Fruit fly (Drosophila melanogaster): ENCODE measurements around the gene CG33128.
A peak's percentile ranks its signal among the peaks of the same experiment; 100 is the strongest.

CG33128 gene

dm6 chr2L:1470009-1470408 lies 23.9 kb upstream of the CG33128 start (continued):
- TF ChIP-seq gro (GFP tag; optimal IDR thresholded peaks at IDR 0.05): no peak
- no peak for TF ChIP-seq zf30C (GFP tag; optimal IDR thresholded peaks at IDR 0.05)
- no peak; the same call in 1 of the 2 replicates for TF ChIP-seq ssp (GFP tag; IDR thresholded peaks at IDR 0.05)
- TF ChIP-seq CG8290 (GFP tag; optimal IDR thresholded peaks at IDR 0.05): no peak
- TF ChIP-seq CG8290 (tag; optimal IDR thresholded peaks at IDR 0.05): no peak
- peak; percentile 31 for TF ChIP-seq phol (tag; optimal IDR thresholded peaks at IDR 0.05)
- TF ChIP-seq nau (GFP tag; optimal IDR thresholded peaks at IDR 0.05): no peak
- TF ChIP-seq CG13296 (GFP tag; optimal IDR thresholded peaks at IDR 0.05): no peak
- TF ChIP-seq Trl (optimal IDR thresholded peaks at IDR 0.05): no peak
- TF ChIP-seq Trl (GFP tag; optimal IDR thresholded peaks at IDR 0.05): no peak
- TF ChIP-seq pho (GFP tag; optimal IDR thresholded peaks at IDR 0.05): no peak
- no peak for TF ChIP-seq CG10543 (GFP tag; optimal IDR thresholded peaks at IDR 0.05)
- TF ChIP-seq Hsf (GFP tag; optimal IDR thresholded peaks at IDR 0.05): no peak
- no peak for TF ChIP-seq Six4 (GFP tag; optimal IDR thresholded peaks at IDR 0.05)
- TF ChIP-seq CG3995 (GFP tag; optimal IDR thresholded peaks at IDR 0.05): no peak
- TF ChIP-seq Fer2 (tag; optimal IDR thresholded peaks at IDR 0.05): no peak
- TF ChIP-seq CG17612 (GFP tag; IDR thresholded peaks at IDR 0.05): no peak
- no peak for TF ChIP-seq CG12236 (GFP tag; optimal IDR thresholded peaks at IDR 0.05)
- TF ChIP-seq onecut (GFP tag; IDR thresholded peaks at IDR 0.05): 0 out of 2 replicates have a peak, but pooled peaks have one; percentile 5
- TF ChIP-seq Vsx1 (GFP tag; optimal IDR thresholded peaks at IDR 0.05): peak; percentile 16
- TF ChIP-seq al (GFP tag; IDR thresholded peaks at IDR 0.05): no peak
- TF ChIP-seq oc (tag; optimal IDR thresholded peaks at IDR 0.05): no peak
- TF ChIP-seq klu (GFP tag; IDR thresholded peaks at IDR 0.05): no peak
- TF ChIP-seq CG4854 (GFP tag; optimal IDR thresholded peaks at IDR 0.05): no peak
- TF ChIP-seq nmo (GFP tag; optimal IDR thresholded peaks at IDR 0.05): peak; percentile 20
- no peak for TF ChIP-seq Nf-YC (tag; optimal IDR thresholded peaks at IDR 0.05)
- TF ChIP-seq lmd (GFP tag; IDR thresholded peaks at IDR 0.05): no peak
- no peak for TF ChIP-seq HmgD (GFP tag; optimal IDR thresholded peaks at IDR 0.05)
- no peak for TF ChIP-seq jigr1 (GFP tag; IDR thresholded peaks at IDR 0.05)
- no peak for TF ChIP-seq prd (optimal IDR thresholded peaks at IDR 0.05)
- peak; percentile 42; the same call in 2 of the 3 replicates for TF ChIP-seq prd (GFP tag; IDR thresholded peaks at IDR 0.05)
- TF ChIP-seq Hr78 (GFP tag; optimal IDR thresholded peaks at IDR 0.05): no peak
- TF ChIP-seq CG3726 (GFP tag; IDR thresholded peaks at IDR 0.05): no peak
- no peak for TF ChIP-seq Dfd (GFP tag; optimal IDR thresholded peaks at IDR 0.05)
- no peak for TF ChIP-seq Doc3 (GFP tag; IDR thresholded peaks at IDR 0.05; ENCODE audit: partially characterized antibody)
- TF ChIP-seq CG9609 (GFP tag; optimal IDR thresholded peaks at IDR 0.05): no peak
- 0 out of 2 replicates have a peak, but pooled peaks have one; percentile 20 for TF ChIP-seq CG4404 (GFP tag; IDR thresholded peaks at IDR 0.05)
- TF ChIP-seq CG17361 (GFP tag; IDR thresholded peaks at IDR 0.05): 0 out of 3 replicates have a peak, but pooled peaks have one; percentile 25
- peak; percentile 20 for TF ChIP-seq CG30403 (GFP tag; optimal IDR thresholded peaks at IDR 0.05)
- no peak for TF ChIP-seq dimm (GFP tag; IDR thresholded peaks at IDR 0.05)
- TF ChIP-seq CG4328 (GFP tag; optimal IDR thresholded peaks at IDR 0.05): no peak
- no peak for TF ChIP-seq ase (GFP tag; IDR thresholded peaks at IDR 0.05)
- TF ChIP-seq CG32532 (GFP tag; IDR thresholded peaks at IDR 0.05): no peak
- TF ChIP-seq pan (optimal IDR thresholded peaks at IDR 0.05): no peak
- TF ChIP-seq pan (GFP tag; optimal IDR thresholded peaks at IDR 0.05 in 1 of 2, IDR thresholded peaks at IDR 0.05 in 1 of 2): no peak
- no peak for TF ChIP-seq GATAe (GFP tag; conservative IDR thresholded peaks at IDR 0.05)
- TF ChIP-seq stwl (tag; optimal IDR thresholded peaks at IDR 0.05): no peak
- TF ChIP-seq gsb (GFP tag; IDR thresholded peaks at IDR 0.05): no peak
- TF ChIP-seq chinmo (GFP tag; IDR thresholded peaks at IDR 0.05; ENCODE audit: partially characterized antibody): no peak
- no peak for TF ChIP-seq dpn (GFP tag; optimal IDR thresholded peaks at IDR 0.05)
- TF ChIP-seq Bteb2 (GFP tag; optimal IDR thresholded peaks at IDR 0.05): no peak
- TF ChIP-seq Rfx (GFP tag; IDR thresholded peaks at IDR 0.05): no peak
- no peak for TF ChIP-seq ems (GFP tag; optimal IDR thresholded peaks at IDR 0.05)
- no peak for TF ChIP-seq CHES-1-like (GFP tag; optimal IDR thresholded peaks at IDR 0.05)
